Worm (Caenorhabditis elegans) whole organism, L4/young adult: Measurements from ENCODE around the gene F54B3.4.

Source experiments
- W03F9.2 ChIP-seq: fragments of 150-350 bp; optimal IDR thresholded peaks from 2 replicates; lab custom pipeline; 2014; ENCODE audit warnings: missing biosample characterization, missing genetic modification characterization
- dao-5 ChIP-seq: sonication (generic microtip); optimal IDR thresholded peaks from 2 replicates; lab custom pipeline; 2016; ENCODE audit warnings: missing genotype, missing genetic modification characterization, moderate library complexity, missing compliant biosample characterization
- him-1 ChIP-seq: sonication (generic microtip); optimal IDR thresholded peaks from 2 replicates; lab custom pipeline; 2016; ENCODE audit warnings: missing genotype, missing genetic modification reagents, missing genetic modification characterization, missing compliant biosample characterization

Gene F54B3.4

DNA sequence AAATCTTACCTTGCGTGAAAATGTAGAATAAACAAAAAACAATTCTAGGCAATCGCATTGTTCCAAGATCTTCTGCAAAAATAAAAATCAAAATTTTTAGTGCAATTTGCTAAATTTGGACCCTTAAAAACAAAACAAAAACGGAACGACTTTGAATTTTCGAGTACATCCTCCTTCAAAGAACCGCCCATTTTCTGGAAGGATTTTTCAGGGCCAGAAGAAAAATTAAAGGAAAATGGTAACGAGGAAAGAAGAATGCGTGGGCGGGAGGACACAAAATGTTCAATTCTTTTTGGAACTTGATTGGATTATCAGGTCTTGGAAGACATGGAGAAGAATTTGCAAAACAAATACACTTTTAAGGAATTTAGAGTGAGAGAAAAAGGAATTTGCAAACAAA is at the start of gene F54B3.4:
Gene F54B3.4, minus strand, starts transcription at position 101 of the 400 bp plus-strand sequence.
- TF ChIP-seq W03F9.2 (tag; lab: Kevin White, UChicago) (no peak), dao-5 (tag; lab: Kevin White, UChicago) (no peak), him-1 (tag; lab: Kevin White, UChicago) (no peak)

DNA sequence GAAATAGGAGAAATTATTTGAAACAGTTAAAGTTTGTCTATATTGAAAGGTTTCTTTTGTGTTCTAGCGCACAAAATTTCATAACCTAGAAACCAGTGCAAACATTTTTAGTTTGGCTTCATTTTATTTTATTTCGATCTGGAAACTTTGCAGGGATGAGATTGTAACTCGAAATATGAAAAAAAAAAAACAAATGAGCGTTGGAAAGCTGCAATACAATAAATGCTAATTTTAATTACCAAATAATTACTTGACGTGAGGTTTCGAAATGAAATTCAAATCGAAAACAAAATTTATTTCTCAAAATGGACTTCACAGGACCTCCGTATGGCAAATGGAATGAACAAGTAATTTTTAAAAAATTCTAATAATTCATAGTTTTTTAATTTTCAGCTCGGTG is 46.0 kb upstream of the F54B3.4 start, which contains the start of gene M02G9.4:
Gene M02G9.4, plus strand, starts transcription at position 301 of the 400 bp plus-strand sequence.
- TF ChIP-seq him-1 (tag; lab: Kevin White, UChicago): no peak
- TF ChIP-seq dao-5 (tag; lab: Kevin White, UChicago): no peak
- no peak for TF ChIP-seq W03F9.2 (tag; lab: Kevin White, UChicago)

DNA sequence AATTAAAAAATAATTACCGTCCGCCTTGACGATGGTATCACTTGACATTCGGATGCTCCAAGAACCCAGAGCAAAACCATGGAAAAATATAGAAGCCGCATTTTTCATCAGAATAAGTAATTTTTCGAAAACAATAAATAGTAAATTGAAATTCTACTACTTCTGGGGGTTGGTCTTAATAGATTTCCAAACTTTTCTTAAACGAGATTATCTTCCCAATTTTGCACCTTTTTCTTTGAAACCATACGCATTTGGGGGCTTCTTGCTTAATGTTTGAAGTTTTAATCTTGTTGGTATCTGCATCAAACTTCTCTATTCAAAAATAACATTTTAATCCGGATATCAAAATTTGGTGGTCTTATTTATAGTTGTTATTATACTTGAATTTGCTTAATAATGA is 45.1 kb upstream of the F54B3.4 start, which contains the start of gene gcy-5:
Gene gcy-5, minus strand, starts transcription at position 101 of the 400 bp plus-strand sequence.
- TF ChIP-seq him-1 (tag; lab: Kevin White, UChicago) (no peak), W03F9.2 (tag; lab: Kevin White, UChicago) (no peak), dao-5 (tag; lab: Kevin White, UChicago) (no peak)

DNA sequence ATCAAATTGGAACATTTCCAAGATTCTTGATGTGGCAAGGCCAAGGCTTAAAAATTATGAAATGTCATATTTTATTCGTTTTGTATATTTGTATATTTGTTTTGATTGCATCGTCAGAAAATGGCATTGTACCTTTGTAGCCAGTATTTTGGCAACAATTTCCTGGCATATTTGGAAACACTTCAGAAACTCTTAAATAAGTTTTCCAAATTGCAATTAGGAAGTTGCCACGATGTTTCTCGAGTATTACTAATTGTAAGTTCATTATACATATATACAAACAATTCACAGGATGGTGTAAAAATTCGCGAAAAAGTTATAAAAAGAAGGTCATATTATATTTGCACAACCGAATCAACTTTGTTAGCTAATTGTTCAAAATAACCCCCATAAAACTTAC is 44.3 kb upstream of the F54B3.4 start, which contains the start of gene idpp-8:
Gene idpp-8, plus strand, starts transcription at position 301 of the 400 bp plus-strand sequence.
- TF ChIP-seq him-1 (tag; lab: Kevin White, UChicago) (no peak), W03F9.2 (tag; lab: Kevin White, UChicago) (no peak), dao-5 (tag; lab: Kevin White, UChicago) (no peak)

DNA sequence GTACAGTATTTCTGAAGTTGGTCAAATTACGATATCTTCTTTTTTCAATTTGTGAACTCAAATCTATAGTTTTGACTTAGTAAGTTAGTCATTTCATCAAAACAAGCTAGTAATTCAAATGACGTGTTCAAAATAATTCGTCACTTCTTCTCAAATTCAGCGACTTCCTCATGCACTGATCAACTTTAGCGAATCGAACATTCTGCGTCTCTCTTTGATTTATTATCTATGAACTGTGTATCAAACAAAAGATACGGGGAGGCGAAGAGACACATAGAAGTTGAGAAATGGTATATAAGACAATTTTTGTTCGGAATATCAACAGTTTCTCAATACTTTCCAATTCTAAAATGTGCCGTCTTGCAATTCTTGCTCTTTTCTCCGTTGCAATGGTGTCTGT is 41.0 kb upstream of the F54B3.4 start, which contains the start of gene srlf-34:
Gene srlf-34, plus strand, starts transcription at position 321 of the 400 bp plus-strand sequence.
- TF ChIP-seq dao-5 (tag; lab: Kevin White, UChicago) (no peak), W03F9.2 (tag; lab: Kevin White, UChicago) (no peak), him-1 (tag; lab: Kevin White, UChicago) (no peak)

DNA sequence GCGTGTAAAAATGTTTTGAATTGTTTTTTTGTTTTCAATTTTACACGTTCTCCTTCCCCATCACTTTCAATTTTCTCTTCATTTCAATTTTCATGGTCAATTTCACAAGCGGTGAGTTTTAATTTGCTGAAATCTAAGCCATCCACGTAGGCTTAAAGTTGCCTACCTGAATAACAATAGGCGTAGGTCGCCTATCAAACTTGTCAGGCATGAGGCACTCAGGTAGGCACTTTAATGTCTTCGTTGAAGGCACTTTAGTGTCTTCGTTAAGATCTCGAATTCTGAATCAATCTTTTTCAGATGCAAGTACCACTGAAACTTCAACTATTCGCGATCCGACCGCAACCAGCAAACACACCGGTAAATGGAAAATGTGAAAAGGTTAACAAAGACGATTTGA is 38.3 kb upstream of the F54B3.4 start, which contains the start of gene ZK970.8:
Gene ZK970.8, plus strand, starts transcription at position 301 of the 400 bp plus-strand sequence.
- TF ChIP-seq him-1 (tag; lab: Kevin White, UChicago) (no peak), W03F9.2 (tag; lab: Kevin White, UChicago) (no peak), dao-5 (tag; lab: Kevin White, UChicago) (no peak)

DNA sequence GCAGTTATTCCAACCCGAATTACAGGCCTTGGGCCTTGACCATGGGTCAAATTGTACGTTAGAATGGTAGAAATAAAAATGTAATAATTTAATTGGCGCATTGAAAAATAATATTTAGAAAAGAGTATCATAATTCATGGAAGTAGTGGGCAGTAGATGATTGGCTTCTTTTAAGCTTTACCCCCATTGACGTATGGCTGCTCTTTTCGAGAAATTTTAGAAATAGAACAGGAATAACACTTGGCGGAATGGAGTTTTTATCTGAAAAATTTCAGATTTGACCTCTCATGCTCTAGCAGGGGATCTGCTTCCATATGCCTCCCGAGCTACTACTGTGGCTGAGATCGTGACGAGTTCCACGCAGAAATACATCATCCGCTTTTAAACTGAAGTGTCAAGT is 37.7 kb upstream of the F54B3.4 start, which contains the start of gene gcy-4:
Gene gcy-4, minus strand, starts transcription at position 101 of the 400 bp plus-strand sequence.
- TF ChIP-seq him-1 (tag; lab: Kevin White, UChicago) (no peak), dao-5 (tag; lab: Kevin White, UChicago) (no peak), W03F9.2 (tag; lab: Kevin White, UChicago) (no peak)

DNA sequence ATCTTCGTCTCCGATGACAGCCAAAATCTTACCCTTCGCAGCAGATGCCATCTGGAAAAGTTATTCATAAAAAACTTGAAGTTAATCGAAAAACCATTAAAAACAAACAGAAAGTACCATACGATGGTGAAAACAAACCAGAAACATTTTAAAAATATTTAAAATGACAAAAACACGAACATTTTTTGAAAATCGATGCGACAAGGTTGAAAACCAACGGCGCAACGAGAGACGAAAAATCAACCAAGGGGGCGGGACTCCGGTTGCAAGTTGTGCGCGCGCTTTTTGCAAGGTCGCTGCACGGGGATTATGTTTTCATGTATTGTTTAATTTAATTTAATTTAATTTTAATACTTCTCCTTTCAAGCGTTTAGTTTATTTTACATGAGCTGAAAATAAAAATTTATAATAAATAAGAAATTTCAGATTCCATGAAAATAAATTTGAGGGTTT is 32.7 kb upstream of the F54B3.4 start, which contains the start of gene vha-9:
Gene vha-9, minus strand, starts transcription at position 51 of the 453 bp plus-strand sequence.
- TF ChIP-seq dao-5 (tag; lab: Kevin White, UChicago): no peak
- TF ChIP-seq W03F9.2 (tag; lab: Kevin White, UChicago): peak; percentile 56
- no peak for TF ChIP-seq him-1 (tag; lab: Kevin White, UChicago)

DNA sequence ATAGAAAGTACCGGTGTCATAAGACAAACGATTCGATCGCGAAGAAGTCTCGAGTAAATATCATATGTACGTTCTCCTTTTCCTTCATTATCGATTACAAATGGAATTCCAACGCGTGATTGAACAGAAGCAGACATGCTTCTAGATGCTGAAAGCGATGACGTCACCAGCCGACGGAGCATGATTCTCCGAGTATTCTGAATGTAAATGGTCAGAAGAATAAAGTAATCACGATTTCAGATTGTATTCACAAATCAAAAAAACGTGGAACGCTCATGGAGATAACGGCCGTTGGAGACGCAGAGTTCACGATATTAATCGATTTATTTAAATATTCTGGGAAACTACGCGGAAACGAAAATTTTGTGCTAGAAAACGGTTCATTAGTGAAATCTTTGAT is 31.7 kb upstream of the F54B3.4 start, which contains the start of gene clpp-1:
Gene clpp-1, minus strand, starts transcription at position 197 of the 400 bp plus-strand sequence.
- TF ChIP-seq W03F9.2 (tag; lab: Kevin White, UChicago): no peak
- no peak for TF ChIP-seq dao-5 (tag; lab: Kevin White, UChicago)
- no peak for TF ChIP-seq him-1 (tag; lab: Kevin White, UChicago)

DNA sequence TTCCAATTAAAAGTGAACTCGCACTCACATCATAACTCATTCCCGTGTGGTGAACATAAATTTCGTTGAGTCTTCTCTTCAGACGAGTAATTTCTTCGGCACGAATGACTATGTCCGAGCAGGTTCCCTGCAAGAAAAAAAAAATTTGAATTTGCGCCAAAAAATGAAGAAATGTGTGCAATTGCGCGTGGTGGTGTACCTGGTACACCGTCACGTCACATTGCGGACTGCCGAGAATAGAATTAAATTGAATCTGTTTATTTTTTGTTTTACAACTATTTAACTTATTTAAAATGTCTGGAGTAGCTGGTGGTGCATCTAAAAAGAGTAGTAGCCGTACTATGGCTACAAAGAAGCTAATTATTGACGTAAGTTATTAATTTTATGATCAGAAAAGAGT is 30.0 kb upstream of the F54B3.4 start, which contains the start of gene mdt-22:
Gene mdt-22, plus strand, starts transcription at position 263 of the 400 bp plus-strand sequence.
- TF ChIP-seq dao-5 (tag; lab: Kevin White, UChicago) (no peak), W03F9.2 (tag; lab: Kevin White, UChicago) (peak; percentile 84), him-1 (tag; lab: Kevin White, UChicago) (peak; percentile 59)

DNA sequence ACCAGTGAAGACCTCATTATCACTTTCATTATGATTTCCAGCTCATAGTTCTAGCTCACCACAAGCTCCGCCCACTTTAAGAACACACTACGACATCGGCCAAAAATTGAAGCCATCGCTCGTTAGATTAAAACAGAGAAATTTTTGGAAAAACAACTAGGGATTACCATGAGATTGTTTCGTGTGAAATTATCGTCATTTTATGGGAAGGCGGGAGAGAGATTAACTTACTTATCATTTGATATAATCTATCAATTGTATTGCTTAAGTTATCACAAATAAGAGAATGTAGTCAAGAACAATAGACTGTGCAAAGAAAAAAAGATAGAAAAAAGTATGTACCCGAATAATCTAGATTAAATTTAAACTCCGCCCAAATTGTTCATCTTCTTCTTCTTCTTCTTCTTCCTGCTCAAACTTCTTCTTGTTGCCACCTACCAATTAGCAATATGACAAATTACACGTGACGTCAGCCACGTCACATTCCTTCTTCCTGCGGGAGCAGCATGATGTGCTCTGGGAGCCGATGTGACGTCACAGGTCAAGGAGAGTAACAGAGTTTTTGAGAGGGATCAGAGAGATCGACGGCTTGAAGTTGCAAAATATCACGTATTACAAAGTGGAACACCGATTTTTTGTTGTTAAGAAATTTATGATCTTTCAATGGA is 29.2 kb upstream of the F54B3.4 start, which contains the start of gene nep-26:
Gene nep-26, minus strand, starts transcription at position 51 of the 668 bp plus-strand sequence.
- TF ChIP-seq him-1 (tag; lab: Kevin White, UChicago): no peak
- no peak for TF ChIP-seq W03F9.2 (tag; lab: Kevin White, UChicago)
- no peak for TF ChIP-seq dao-5 (tag; lab: Kevin White, UChicago)

DNA sequence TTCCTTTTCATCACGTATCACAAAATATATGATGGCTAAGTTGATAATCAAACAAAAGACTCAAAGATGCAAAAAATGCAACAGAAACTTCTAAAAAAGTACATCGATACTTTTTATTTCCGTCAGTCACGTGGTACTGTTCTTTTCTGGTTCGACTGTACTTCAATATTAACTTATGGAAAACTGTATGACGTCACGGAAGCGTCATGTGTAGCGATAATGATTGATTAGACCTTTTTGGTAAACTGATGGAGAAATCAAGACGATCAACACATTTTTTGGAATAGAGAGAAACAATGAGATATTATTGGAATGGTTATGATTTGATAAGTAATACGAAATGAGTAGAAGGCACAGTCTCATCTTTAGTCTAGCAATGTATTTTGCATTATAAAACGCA is 23.3 kb upstream of the F54B3.4 start:
- TF ChIP-seq W03F9.2 (tag; lab: Kevin White, UChicago) (no peak), him-1 (tag; lab: Kevin White, UChicago) (no peak), dao-5 (tag; lab: Kevin White, UChicago) (no peak)

DNA sequence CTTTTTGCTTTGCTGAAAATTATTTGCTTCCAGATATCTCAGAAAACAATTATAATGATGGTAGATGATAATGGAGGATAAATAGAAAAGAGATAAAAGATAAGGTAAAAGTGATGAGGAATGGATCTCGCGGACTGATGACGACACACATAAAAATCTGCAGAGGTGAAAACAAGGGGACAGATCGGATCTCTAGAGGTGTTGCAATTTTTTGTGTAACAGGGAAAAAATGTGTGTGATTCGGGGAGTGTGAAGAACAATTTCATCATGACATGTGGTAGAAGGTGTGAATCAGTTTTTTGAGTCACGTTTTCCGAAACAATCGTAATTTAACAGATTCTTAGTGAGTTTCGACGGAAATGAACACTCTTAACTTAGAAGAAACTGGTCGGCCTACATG is 17.9 kb upstream of the F54B3.4 start:
- TF ChIP-seq dao-5 (tag; lab: Kevin White, UChicago): no peak
